Fruit fly (Drosophila melanogaster): Measurements from ENCODE around the gene CG42571.

dm6 chr3L:15704250-15704985, 11.8 kb upstream of the CG42571 start:
- TF ChIP-seq CG8478 (optimal IDR thresholded peaks at IDR 0.05) (no peak), CTCF (optimal IDR thresholded peaks at IDR 0.05) (no peak)

All from S2 (cell line).